Worm (Caenorhabditis elegans) whole organism, late embryonic: ENCODE data around the gene R08B4.3.

Experiments
- C38D4.7 ChIP-seq: fragments of 200-800 bp; sonication (Bioruptor generic); optimal IDR thresholded peaks from 2 replicates; lab custom pipeline; 2018; ENCODE audit warnings: mild to moderate bottlenecking, missing genetic modification characterization, moderate library complexity, missing compliant biosample characterization
- K02D7.2 ChIP-seq: sonication (generic microtip); optimal IDR thresholded peaks from 2 replicates; lab custom pipeline; 2017; ENCODE audit warnings: mild to moderate bottlenecking, missing genetic modification characterization, missing compliant biosample characterization
- T23F11.4 ChIP-seq: fragments of 200-800 bp; sonication (Bioruptor generic); optimal IDR thresholded peaks from 2 replicates; lab custom pipeline; 2018; ENCODE audit warnings: mild to moderate bottlenecking, missing genetic modification characterization, missing compliant biosample characterization
- ahr-1 ChIP-seq: sonication (generic microtip); optimal IDR thresholded peaks from 2 replicates; lab custom pipeline; 2016; ENCODE audit warnings: missing genetic modification characterization, missing compliant biosample characterization
- ama-1 ChIP-seq: fragments of 150-350 bp; optimal IDR thresholded peaks from 2 replicates; lab custom pipeline; 2014
- ceh-14 ChIP-seq: sonication (generic microtip); optimal IDR thresholded peaks from 2 replicates; lab custom pipeline; 2016; ENCODE audit warnings: missing genotype, missing genetic modification characterization, missing compliant biosample characterization
- ceh-18 ChIP-seq: sonication (generic microtip); optimal IDR thresholded peaks from 2 replicates; lab custom pipeline; 2016; ENCODE audit warnings: missing genetic modification characterization, missing compliant biosample characterization
- ceh-19 ChIP-seq: fragments of 200-800 bp; sonication (Bioruptor generic); optimal IDR thresholded peaks from 2 replicates; lab custom pipeline; 2018; ENCODE audit warnings: mild to moderate bottlenecking, missing genetic modification characterization, missing compliant biosample characterization
- ceh-30 ChIP-seq: fragments of 150-350 bp; optimal IDR thresholded peaks from 2 replicates; lab custom pipeline; 2014; ENCODE audit warnings: missing biosample characterization, missing genetic modification characterization
- ceh-34 ChIP-seq: sonication (generic microtip); optimal IDR thresholded peaks from 2 replicates; lab custom pipeline; 2016; ENCODE audit warnings: mild to moderate bottlenecking, missing genetic modification characterization, missing compliant biosample characterization
- ceh-45 ChIP-seq: fragments of 200-800 bp; sonication (Bioruptor generic); IDR thresholded peaks from 2 replicates; pipeline ENCODE4 v1.3.6; 2022; ENCODE audit warnings: missing genetic modification reagents, missing genetic modification characterization, missing compliant biosample characterization
- dmd-4 ChIP-seq: sonication (generic microtip); optimal IDR thresholded peaks from 2 replicates; lab custom pipeline; 2016; ENCODE audit warnings: borderline replicate concordance, missing genetic modification characterization, missing compliant biosample characterization
- elt-2 ChIP-seq: sonication (generic microtip); optimal IDR thresholded peaks from 2 replicates; lab custom pipeline; 2016; ENCODE audit warnings: missing genetic modification reagents, missing genetic modification characterization, missing compliant biosample characterization
- ets-4 ChIP-seq: sonication (generic microtip); optimal IDR thresholded peaks from 2 replicates; lab custom pipeline; 2016; ENCODE audit warnings: missing genetic modification characterization, missing compliant biosample characterization
- eyg-1 ChIP-seq: sonication (generic microtip); optimal IDR thresholded peaks from 2 replicates; lab custom pipeline; 2016; ENCODE audit warnings: missing genotype, missing genetic modification characterization, missing compliant biosample characterization
- fkh-6 ChIP-seq: sonication (generic microtip); optimal IDR thresholded peaks from 2 replicates; lab custom pipeline; 2016; ENCODE audit warnings: missing genetic modification characterization, missing compliant biosample characterization
- gmeb-2 ChIP-seq: sonication (generic microtip); optimal IDR thresholded peaks from 2 replicates; lab custom pipeline; 2016; ENCODE audit warnings: missing genetic modification characterization, inconsistent platforms, missing compliant biosample characterization
- hlh-6 ChIP-seq: sonication (generic microtip); optimal IDR thresholded peaks from 2 replicates; lab custom pipeline; 2016; ENCODE audit warnings: missing genotype, missing genetic modification characterization, missing compliant biosample characterization
- lin-11 ChIP-seq: fragments of 200-800 bp; sonication (Bioruptor generic); optimal IDR thresholded peaks from 2 replicates; lab custom pipeline; 2018; ENCODE audit warnings: mild to moderate bottlenecking, missing genetic modification characterization, missing compliant biosample characterization
- odd-2 ChIP-seq: sonication (generic microtip); optimal IDR thresholded peaks from 2 replicates; lab custom pipeline; 2017; ENCODE audit warnings: antibody characterized with exemption, mild to moderate bottlenecking, missing genetic modification characterization, missing compliant biosample characterization
- pax-1 ChIP-seq: fragments of 150-350 bp; optimal IDR thresholded peaks from 2 replicates; lab custom pipeline; 2014; ENCODE audit warnings: missing biosample characterization, missing genetic modification characterization
- pha-2 ChIP-seq: sonication (generic microtip); optimal IDR thresholded peaks from 2 replicates; lab custom pipeline; 2017; ENCODE audit warnings: mild to moderate bottlenecking, missing genetic modification characterization, missing compliant biosample characterization
- pha-4 ChIP-seq: fragments of 150-350 bp; optimal IDR thresholded peaks from 2 replicates; lab custom pipeline; 2018; ENCODE audit warnings: missing biosample characterization, missing genetic modification reagents, missing genetic modification characterization
- ref-2 ChIP-seq: sonication (generic microtip); optimal IDR thresholded peaks from 2 replicates; lab custom pipeline; 2016; ENCODE audit warnings: missing genetic modification characterization, missing compliant biosample characterization
- sox-2 ChIP-seq: fragments of 200-800 bp; sonication (Bioruptor generic); IDR thresholded peaks from 2 replicates; pipeline ENCODE4 v1.3.6; 2022; ENCODE audit warnings: missing genetic modification reagents, missing genetic modification characterization, missing compliant biosample characterization
- sox-4 ChIP-seq: sonication (generic microtip); optimal IDR thresholded peaks from 2 replicates; lab custom pipeline; 2017; ENCODE audit warnings: mild to moderate bottlenecking, missing genetic modification characterization, inconsistent platforms, missing compliant biosample characterization
- syd-9 ChIP-seq: sonication (generic microtip); optimal IDR thresholded peaks from 2 replicates; lab custom pipeline; 2016; ENCODE audit warnings: mild to moderate bottlenecking, missing genetic modification characterization, moderate library complexity, missing compliant biosample characterization
- tbx-2 ChIP-seq: sonication (generic microtip); optimal IDR thresholded peaks from 2 replicates; lab custom pipeline; 2016; ENCODE audit warnings: missing genetic modification characterization, missing compliant biosample characterization
- unc-3 ChIP-seq, 2 experiments: fragments of 200-800 bp in 1 of 2; sonication (Bioruptor generic) in 1 of 2; sonication (generic microtip) in 1 of 2; conservative IDR thresholded peaks in 1 of 2; optimal IDR thresholded peaks in 1 of 2; 2 replicates each; pipeline versions ENCODE4 v1.3.6 to Lab custom; 2016 to 2022; ENCODE audit warnings: missing compliant biosample characterization in 2 of 2, missing genetic modification characterization in 2 of 2, missing genetic modification reagents in 1 of 2
- unc-42 ChIP-seq: sonication (generic microtip); optimal IDR thresholded peaks from 2 replicates; lab custom pipeline; 2016; ENCODE audit warnings: missing genotype, missing genetic modification characterization, missing compliant biosample characterization

The R08B4.3 gene

ce11 chrX:11123998-11124397, 3.2 kb upstream of the R08B4.3 start:
- TF ChIP-seq hlh-6 (tag; lab: Kevin White, UChicago) (no peak), ref-2 (peak; percentile 11)

DNA sequence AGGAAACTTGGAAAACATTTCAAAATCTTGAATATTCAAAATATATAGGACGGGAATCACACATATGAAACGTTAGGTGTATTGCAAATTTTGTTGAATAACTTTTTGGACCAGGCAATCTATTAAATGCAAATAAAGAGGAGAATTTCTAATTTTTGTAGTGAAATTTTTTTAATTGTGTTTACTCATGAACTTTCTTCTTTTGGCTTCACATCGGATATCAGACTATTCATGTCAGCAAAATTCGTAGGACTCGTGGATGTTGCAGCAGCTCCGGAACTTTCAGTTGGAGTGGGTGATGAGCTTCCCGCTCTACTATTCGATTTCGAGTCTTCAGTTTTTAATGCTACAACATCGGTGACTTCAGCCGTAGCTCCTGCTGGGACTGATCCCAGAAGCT, 1.6 kb upstream of the R08B4.3 start:
- no peak for TF ChIP-seq pha-4 (tag; lab: Kevin White, UChicago)
- TF ChIP-seq fkh-6 (tag; lab: Kevin White, UChicago), result no peak
- no peak for TF ChIP-seq tbx-2 (tag; lab: Kevin White, UChicago)
- no peak for TF ChIP-seq syd-9
- TF ChIP-seq ahr-1 (tag; lab: Kevin White, UChicago), result no peak
- TF ChIP-seq ceh-34 (tag; lab: Kevin White, UChicago), result no peak
- TF ChIP-seq unc-3 (GFP tag; conservative IDR thresholded peaks at IDR 0.05; lab: Robert Waterston, UW), result no peak
- no peak for TF ChIP-seq unc-3 (tag; optimal IDR thresholded peaks at IDR 0.05; lab: Kevin White, UChicago)
- TF ChIP-seq, all 69 proteins: peak for 0

DNA sequence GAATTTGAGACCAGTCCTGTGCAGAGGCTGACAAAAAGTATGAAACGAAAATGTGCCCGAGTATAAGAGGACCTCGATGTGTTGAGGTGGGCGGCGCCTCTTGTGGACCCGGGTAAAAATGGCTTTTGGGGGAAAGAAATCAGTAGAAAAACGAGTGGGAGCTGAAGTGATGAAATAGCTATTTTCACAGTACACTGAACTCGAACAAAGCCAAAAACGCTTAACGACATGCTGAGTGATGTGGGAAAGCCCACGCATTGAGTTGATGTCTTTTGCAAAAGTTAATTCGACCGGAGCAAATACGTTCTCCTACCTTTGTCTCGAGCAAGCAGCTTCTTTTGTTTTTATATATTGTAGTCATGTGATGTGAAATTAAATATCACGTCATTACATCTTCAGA, 4.1 kb downstream of the R08B4.3 start, which contains the start of gene nlp-66:
Gene nlp-66, minus strand, starts transcription at position 101 of the 400 bp plus-strand sequence.
- TF ChIP-seq ceh-45 (GFP tag; lab: Robert Waterston, UW) (no peak), ceh-14 (no peak), gmeb-2 (tag; lab: Kevin White, UChicago) (no peak), pha-2 (no peak), ceh-19 (no peak), elt-2 (no peak), ama-1 (lab: Kevin White, UChicago) (no peak), ceh-18 (tag; lab: Kevin White, UChicago) (no peak), odd-2 (no peak)

DNA sequence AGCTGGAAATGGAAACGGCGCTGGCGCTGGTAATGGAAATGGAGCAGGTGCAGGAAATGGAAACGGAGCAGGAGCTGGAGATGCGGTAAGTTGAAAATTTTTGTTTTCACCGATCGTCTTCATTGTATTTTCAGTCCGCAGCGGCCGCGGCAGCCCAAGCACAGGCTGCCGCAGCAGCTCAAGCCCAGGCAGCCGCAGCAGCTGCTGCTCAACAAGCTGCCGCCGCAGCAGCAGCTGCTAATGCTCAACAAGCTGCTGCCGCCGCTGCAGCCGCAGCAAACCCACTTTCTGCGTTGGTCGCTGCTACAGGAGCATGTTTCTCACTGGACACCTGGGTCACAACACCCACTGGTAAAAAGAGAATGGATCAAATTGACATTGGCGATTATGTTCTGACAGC, 6.4 kb downstream of the R08B4.3 start:
- no peak for TF ChIP-seq K02D7.2 (tag; lab: Kevin White, UChicago)
- no peak for TF ChIP-seq dmd-4
- no peak for TF ChIP-seq ceh-18 (tag; lab: Kevin White, UChicago)
- TF ChIP-seq pax-1, result no peak

ce11 chrX:11109200-11109599, 11.6 kb downstream of the R08B4.3 start, which contains the start of gene grd-1:
grd-1 (plus strand) TSS chrX:11109440.
- TF ChIP-seq ets-4 (tag; lab: Kevin White, UChicago) (no peak), T23F11.4 (no peak), sox-4 (no peak), syd-9 (no peak), ceh-30 (tag; lab: Kevin White, UChicago) (no peak), lin-11 (tag; lab: Kevin White, UChicago) (no peak), C38D4.7 (GFP tag; lab: Kevin White, UChicago) (no peak)
- TF ChIP-seq, all 69 proteins: peak for 0

ce11 chrX:11107076-11107475, 13.7 kb downstream of the R08B4.3 start, which contains the start of gene clc-17:
clc-17 (plus strand) TSS chrX:11107376.
- TF ChIP-seq unc-42 (tag; lab: Kevin White, UChicago) (no peak), eyg-1 (no peak), lin-11 (tag; lab: Kevin White, UChicago) (no peak), K02D7.2 (tag; lab: Kevin White, UChicago) (no peak), sox-2 (GFP tag; lab: Robert Waterston, UW) (no peak), ama-1 (lab: Kevin White, UChicago) (no peak), elt-2 (no peak), dmd-4 (no peak)
